Worm (Caenorhabditis elegans) whole organism, mixed stage, embryonic: ENCODE measurements around the gene efk-1.

Source experiments
- M03D4.4 ChIP-seq: sonication (generic microtip); optimal IDR thresholded peaks from 2 replicates; lab custom pipeline; 2017; ENCODE audit warnings: mild to moderate bottlenecking, missing genetic modification characterization, missing compliant biosample characterization
- bed-3 ChIP-seq: fragments of 200-800 bp; sonication (Bioruptor generic); optimal IDR thresholded peaks from 3 replicates; lab custom pipeline; 2018; ENCODE audit warnings: mild to moderate bottlenecking, missing genetic modification characterization, moderate library complexity, missing compliant biosample characterization
- ceh-43 ChIP-seq: fragments of 200-800 bp; sonication (Bioruptor generic); optimal IDR thresholded peaks from 2 replicates; lab custom pipeline; 2018; ENCODE audit warnings: mild to moderate bottlenecking, missing genetic modification characterization, moderate library complexity, missing compliant biosample characterization
- ces-1 ChIP-seq: fragments of 150-350 bp; optimal IDR thresholded peaks from 2 replicates; lab custom pipeline; 2014; ENCODE audit warnings: missing biosample characterization, missing genetic modification reagents, missing genetic modification characterization
- elt-1 ChIP-seq: sonication (generic microtip); optimal IDR thresholded peaks from 2 replicates; lab custom pipeline; 2017; ENCODE audit warnings: missing genetic modification characterization, mild to moderate bottlenecking, missing compliant biosample characterization, antibody characterized with exemption, moderate library complexity, borderline replicate concordance; ENCODE audit not compliant: insufficient read depth
- elt-3 ChIP-seq: fragments of 150-350 bp; optimal IDR thresholded peaks from 2 replicates; lab custom pipeline; 2014; ENCODE audit warnings: missing biosample characterization, missing genetic modification characterization
- lsy-2 ChIP-seq: fragments of 150-350 bp; optimal IDR thresholded peaks from 2 replicates; lab custom pipeline; 2014; ENCODE audit warnings: missing biosample characterization, missing genetic modification characterization
- nhr-12 ChIP-seq: fragments of 150-350 bp; optimal IDR thresholded peaks from 2 replicates; lab custom pipeline; 2014; ENCODE audit warnings: missing biosample characterization, missing genetic modification characterization
- nhr-237 ChIP-seq: fragments of 150-350 bp; optimal IDR thresholded peaks from 2 replicates; lab custom pipeline; 2014; ENCODE audit warnings: missing biosample characterization, missing genetic modification characterization
- pha-4 ChIP-seq: fragments of 150-350 bp; optimal IDR thresholded peaks from 2 replicates; lab custom pipeline; 2018; ENCODE audit warnings: missing biosample characterization, missing genetic modification reagents, missing genetic modification characterization
- snpc-4 ChIP-seq: fragments of 150-350 bp; optimal IDR thresholded peaks from 2 replicates; lab custom pipeline; 2014; ENCODE audit warnings: missing biosample characterization, missing genetic modification characterization
- unc-120 ChIP-seq: sonication (generic microtip); optimal IDR thresholded peaks from 2 replicates; lab custom pipeline; 2017; ENCODE audit warnings: missing genetic modification characterization, missing compliant biosample characterization; ENCODE audit not compliant: poor library complexity, severe bottlenecking
- unc-39 ChIP-seq: fragments of 150-350 bp; optimal IDR thresholded peaks from 2 replicates; lab custom pipeline; 2014; ENCODE audit warnings: missing biosample characterization, missing genetic modification characterization
- unc-62 ChIP-seq: fragments of 150-350 bp; optimal IDR thresholded peaks from 2 replicates; lab custom pipeline; 2014; ENCODE audit warnings: missing biosample characterization, missing genetic modification reagents, missing genetic modification characterization

DNA sequence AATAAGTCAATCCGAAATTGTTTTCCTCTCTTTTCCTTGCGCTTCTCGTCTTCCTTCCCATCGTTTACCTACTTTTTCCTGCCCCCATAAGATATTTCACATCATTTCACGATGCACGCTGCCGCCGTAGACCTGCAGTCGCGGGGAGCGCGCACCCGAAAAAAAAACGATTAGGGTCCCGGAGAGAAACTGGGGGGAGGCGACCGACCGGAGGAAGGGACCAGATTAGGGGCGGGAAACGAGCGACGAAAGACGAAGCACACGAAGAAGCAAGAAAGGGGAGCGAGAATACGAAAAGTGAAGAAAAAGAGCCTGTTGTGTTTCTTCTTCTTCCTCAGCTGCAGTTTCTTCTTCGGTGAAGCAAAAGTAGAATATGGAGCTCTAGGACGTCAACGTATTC lies 33.1 kb downstream of the efk-1 start:
- TF ChIP-seq elt-3 (tag; lab: Kevin White, UChicago) (no peak), ceh-43 (GFP tag; lab: Kevin White, UChicago) (no peak), nhr-12 (tag; lab: Kevin White, UChicago) (no peak), unc-39 (no peak), unc-120 (tag; lab: Kevin White, UChicago) (no peak), ces-1 (GFP tag; lab: Kevin White, UChicago) (peak; percentile 31), unc-62 (GFP tag; lab: Kevin White, UChicago) (no peak), snpc-4 (tag; lab: Kevin White, UChicago) (no peak), bed-3 (GFP tag; lab: Kevin White, UChicago) (no peak), lsy-2 (no peak), M03D4.4 (tag; lab: Kevin White, UChicago) (no peak), elt-1 (tag; lab: Kevin White, UChicago) (no peak), nhr-237 (tag; lab: Kevin White, UChicago) (no peak), pha-4 (no peak)
